Fruit fly (Drosophila melanogaster) whole organism, embryonic: ENCODE measurements around the gene QIL1.
A peak's percentile ranks its signal among the peaks of the same experiment; 100 is the strongest.

Source experiments
- CG10267 ChIP-seq: fragments of 200-800 bp; sonication (Bioruptor generic); optimal IDR thresholded peaks from 2 replicates; lab custom pipeline; 2018; ENCODE audit warnings: missing biosample characterization, mild to moderate bottlenecking, missing genetic modification characterization, moderate library complexity
- CG10366 ChIP-seq: fragments of 200-800 bp; sonication (Bioruptor generic); IDR thresholded peaks from 2 replicates; pipeline ENCODE4 v1.3.6; 2022; ENCODE audit warnings: missing biosample characterization, missing genetic modification characterization
- CG10979 ChIP-seq: fragments of 200-800 bp; sonication (Bioruptor generic); optimal IDR thresholded peaks from 2 replicates; lab custom pipeline; 2018; ENCODE audit warnings: missing biosample characterization, mild to moderate bottlenecking, missing genetic modification characterization, moderate library complexity
- CG1233 ChIP-seq: fragments of 200-800 bp; sonication (Bioruptor generic); optimal IDR thresholded peaks from 4 replicates; lab custom pipeline; 2018; ENCODE audit warnings: missing biosample characterization, mild to moderate bottlenecking, missing genetic modification characterization
- CG14014 ChIP-seq: fragments of 200-800 bp; sonication (Bioruptor generic); IDR thresholded peaks from 2 replicates; pipeline ENCODE4 v1.3.6; 2022; ENCODE audit warnings: missing biosample characterization, missing genetic modification characterization
- CG14441 ChIP-seq: fragments of 200-800 bp; sonication (Bioruptor generic); IDR thresholded peaks from 2 replicates; pipeline ENCODE4 v1.3.6; 2022; ENCODE audit warnings: missing biosample characterization, missing genetic modification characterization
- CG15514 ChIP-seq: fragments of 200-800 bp; sonication (Bioruptor generic); optimal IDR thresholded peaks from 3 replicates; lab custom pipeline; 2017; ENCODE audit warnings: missing biosample characterization, missing genetic modification characterization, mild to moderate bottlenecking, moderate library complexity, missing genetic modification reagents
- CG1647 ChIP-seq: fragments of 200-800 bp; sonication (Bioruptor generic); optimal IDR thresholded peaks from 3 replicates; lab custom pipeline; 2016; ENCODE audit warnings: missing biosample characterization, missing genetic modification characterization
- CG17361 ChIP-seq: fragments of 200-800 bp; sonication (Bioruptor generic); IDR thresholded peaks from 3 replicates; pipeline ENCODE4 v1.3.6; 2022; ENCODE audit warnings: missing biosample characterization, missing genetic modification characterization
- CG18262 ChIP-seq: fragments of 200-800 bp; optimal IDR thresholded peaks from 3 replicates; lab custom pipeline; 2019; ENCODE audit warnings: missing biosample characterization, mild to moderate bottlenecking, missing genetic modification characterization, moderate library complexity
- CG18599 ChIP-seq: fragments of 200-800 bp; sonication (Bioruptor generic); optimal IDR thresholded peaks from 3 replicates; lab custom pipeline; 2017; ENCODE audit warnings: missing biosample characterization, missing genetic modification characterization, mild to moderate bottlenecking, moderate library complexity, missing genetic modification reagents
- CG6254 ChIP-seq: fragments of 200-800 bp; sonication (Bioruptor generic); optimal IDR thresholded peaks from 3 replicates; lab custom pipeline; 2017; ENCODE audit warnings: mild to moderate bottlenecking, missing biosample characterization, missing genetic modification reagents, missing genetic modification characterization
- CG7839 ChIP-seq: fragments of 200-800 bp; sonication (Bioruptor generic); optimal IDR thresholded peaks from 3 replicates; lab custom pipeline; 2018; ENCODE audit warnings: missing biosample characterization, mild to moderate bottlenecking, missing genetic modification characterization, moderate library complexity
- D ChIP-seq, 2 experiments: fragments of 200-800 bp in 1 of 2; fragments of >200 bp in 1 of 2; sonication (Bioruptor generic) in 1 of 2; optimal IDR thresholded peaks; 2 replicates in 1 of 2; 3 replicates in 1 of 2; lab custom pipeline; 2017; ENCODE audit warnings: mild to moderate bottlenecking in 1 of 2, missing biosample characterization in 1 of 2, missing genetic modification characterization in 1 of 2, missing genetic modification reagents in 1 of 2
- D19A ChIP-seq: fragments of 200-800 bp; optimal IDR thresholded peaks from 3 replicates; lab custom pipeline; 2019; ENCODE audit warnings: missing biosample characterization, mild to moderate bottlenecking, missing genetic modification characterization, moderate library complexity
- Ets65A ChIP-seq: fragments of 200-800 bp; sonication (Bioruptor generic); peaks from one replicate; lab custom pipeline; 2016; ENCODE audit warnings: missing biosample characterization, missing genetic modification characterization
- Fer1 ChIP-seq: fragments of 200-800 bp; sonication (Bioruptor generic); optimal IDR thresholded peaks from 2 replicates; lab custom pipeline; 2017; ENCODE audit warnings: missing biosample characterization, mild to moderate bottlenecking, missing genetic modification characterization
- Gug ChIP-seq: fragments of 200-800 bp; sonication (Bioruptor generic); IDR thresholded peaks from 4 replicates; pipeline ENCODE4 v1.3.6; 2022; ENCODE audit warnings: missing biosample characterization, missing genetic modification characterization
- H15 ChIP-seq: fragments of 200-800 bp; sonication (Bioruptor generic); IDR thresholded peaks from 3 replicates; pipeline ENCODE4 v1.3.6; 2022; ENCODE audit warnings: missing biosample characterization, missing genetic modification characterization
- Lim3 ChIP-seq: fragments of 200-800 bp; sonication (Bioruptor generic); IDR thresholded peaks from 2 replicates; pipeline ENCODE4 v1.3.6; 2022; ENCODE audit warnings: missing biosample characterization, missing genetic modification characterization
- MESR4 ChIP-seq: fragments of 200-800 bp; sonication (Bioruptor generic); optimal IDR thresholded peaks from 2 replicates; lab custom pipeline; 2018; ENCODE audit warnings: missing biosample characterization, mild to moderate bottlenecking, missing genetic modification characterization, moderate library complexity
- NC2α ChIP-seq: fragments of 200-800 bp; sonication (Bioruptor generic); optimal IDR thresholded peaks from 2 replicates; lab custom pipeline; 2016; ENCODE audit warnings: missing biosample characterization, missing genetic modification characterization
- Oaz ChIP-seq: fragments of 200-800 bp; sonication (Bioruptor generic); IDR thresholded peaks from 2 replicates; pipeline ENCODE4 v1.3.6; 2022; ENCODE audit warnings: missing biosample characterization, missing genetic modification characterization
- Pdp1 ChIP-seq, 2 experiments: fragments of 200-800 bp; sonication (Bioruptor generic); optimal IDR thresholded peaks; 3 replicates each; lab custom pipeline; 2016; ENCODE audit warnings: missing biosample characterization in 2 of 2, missing genetic modification characterization in 2 of 2, mild to moderate bottlenecking in 1 of 2, moderate library complexity in 1 of 2
- Ptx1 ChIP-seq: fragments of 200-800 bp; sonication (Bioruptor generic); IDR thresholded peaks from 2 replicates; pipeline ENCODE4 v1.3.6; 2022; ENCODE audit warnings: missing biosample characterization, missing genetic modification characterization
- Sox100B ChIP-seq: fragments of 200-800 bp; sonication (Bioruptor generic); optimal IDR thresholded peaks from 3 replicates; lab custom pipeline; 2018; ENCODE audit warnings: missing biosample characterization, mild to moderate bottlenecking, missing genetic modification characterization
- Sox102F ChIP-seq: fragments of 200-800 bp; sonication (Bioruptor generic); optimal IDR thresholded peaks from 2 replicates; lab custom pipeline; 2018; ENCODE audit warnings: missing biosample characterization, mild to moderate bottlenecking, missing genetic modification characterization, moderate library complexity
- Ssrp ChIP-seq: fragments of 200-800 bp; sonication (Bioruptor generic); optimal IDR thresholded peaks from 2 replicates; lab custom pipeline; 2018; ENCODE audit warnings: missing biosample characterization, mild to moderate bottlenecking, missing genetic modification characterization, moderate library complexity
- abd-A ChIP-seq: fragments of 200-800 bp; sonication (Bioruptor generic); optimal IDR thresholded peaks from 3 replicates; lab custom pipeline; 2019; ENCODE audit warnings: missing biosample characterization, mild to moderate bottlenecking, missing genetic modification characterization, moderate library complexity
- az2 ChIP-seq: fragments of 200-800 bp; sonication (Bioruptor generic); optimal IDR thresholded peaks from 3 replicates; lab custom pipeline; 2016; ENCODE audit warnings: missing biosample characterization, missing genetic modification characterization
- bigmax ChIP-seq: fragments of 200-800 bp; sonication (Bioruptor generic); optimal IDR thresholded peaks from 2 replicates; lab custom pipeline; 2018; ENCODE audit warnings: missing biosample characterization, mild to moderate bottlenecking, missing genetic modification characterization
- caup ChIP-seq: fragments of 200-800 bp; sonication (Bioruptor generic); optimal IDR thresholded peaks from 3 replicates; lab custom pipeline; 2017; ENCODE audit warnings: missing biosample characterization, mild to moderate bottlenecking, missing genetic modification characterization, moderate library complexity; ENCODE audit not compliant: severe bottlenecking
- crp ChIP-seq, 2 experiments: fragments of 200-800 bp; sonication (Bioruptor generic); optimal IDR thresholded peaks; 2 replicates in 1 of 2; 3 replicates in 1 of 2; lab custom pipeline; 2017; ENCODE audit warnings: missing biosample characterization in 2 of 2, missing genetic modification characterization in 2 of 2, mild to moderate bottlenecking in 1 of 2, moderate library complexity in 1 of 2
- dmrt99B ChIP-seq: fragments of 200-800 bp; sonication (Bioruptor generic); optimal IDR thresholded peaks from 2 replicates; lab custom pipeline; 2018; ENCODE audit warnings: missing biosample characterization, mild to moderate bottlenecking, missing genetic modification characterization, moderate library complexity
- dysf ChIP-seq: fragments of 200-800 bp; sonication (Bioruptor generic); IDR thresholded peaks from 3 replicates; pipeline ENCODE4 v1.3.6; 2022; ENCODE audit warnings: missing biosample characterization, missing genetic modification characterization
- gce ChIP-seq: fragments of 200-800 bp; sonication (Bioruptor generic); IDR thresholded peaks from 3 replicates; pipeline ENCODE4 v1.3.6; 2022; ENCODE audit warnings: missing biosample characterization, missing genetic modification characterization
- ham ChIP-seq: fragments of 200-800 bp; sonication (Bioruptor generic); IDR thresholded peaks from 2 replicates; pipeline ENCODE4 v1.3.6; 2022; ENCODE audit warnings: missing biosample characterization, missing genetic modification characterization
- lilli ChIP-seq: fragments of 200-800 bp; sonication (Bioruptor generic); optimal IDR thresholded peaks from 3 replicates; lab custom pipeline; 2016; ENCODE audit warnings: missing biosample characterization, missing genetic modification characterization
- lmd ChIP-seq: fragments of 200-800 bp; sonication (Bioruptor generic); IDR thresholded peaks from 2 replicates; pipeline ENCODE4 v1.3.6; 2022; ENCODE audit warnings: missing biosample characterization, missing genetic modification characterization
- mam ChIP-seq: fragments of 200-800 bp; sonication (Bioruptor generic); optimal IDR thresholded peaks from 3 replicates; lab custom pipeline; 2016; ENCODE audit warnings: missing biosample characterization, missing genetic modification characterization
- pfk ChIP-seq: fragments of 200-800 bp; sonication (Bioruptor generic); optimal IDR thresholded peaks from 2 replicates; lab custom pipeline; 2018; ENCODE audit warnings: missing biosample characterization, mild to moderate bottlenecking, missing genetic modification characterization, moderate library complexity
- run ChIP-seq: fragments of 200-800 bp; sonication (Bioruptor generic); optimal IDR thresholded peaks from 3 replicates; lab custom pipeline; 2018; ENCODE audit warnings: missing biosample characterization, mild to moderate bottlenecking, missing genetic modification characterization
- sens ChIP-seq: fragments of 200-800 bp; sonication (Bioruptor generic); peaks from one replicate; lab custom pipeline; 2016; ENCODE audit warnings: missing biosample characterization, missing genetic modification characterization
- slbo ChIP-seq: fragments of 200-800 bp; sonication (Bioruptor generic); IDR thresholded peaks from 2 replicates; pipeline ENCODE4 v1.3.6; 2022; ENCODE audit warnings: missing biosample characterization, missing genetic modification characterization
- sug ChIP-seq: fragments of 200-800 bp; optimal IDR thresholded peaks from 2 replicates; lab custom pipeline; 2019; ENCODE audit warnings: missing biosample characterization, mild to moderate bottlenecking, missing genetic modification characterization, moderate library complexity
- trem ChIP-seq: fragments of 200-800 bp; optimal IDR thresholded peaks from 3 replicates; lab custom pipeline; 2019; ENCODE audit warnings: missing biosample characterization, mild to moderate bottlenecking, missing genetic modification characterization, moderate library complexity

The QIL1 gene

dm6 chr3L:17457695-17458242, 8.0 kb upstream of the QIL1 start (continued):
- no peak for TF ChIP-seq crp (GFP tag; optimal IDR thresholded peaks at IDR 0.05; lab: Kevin White, UChicago)
- no peak for TF ChIP-seq Pdp1 (GFP tag; optimal IDR thresholded peaks at IDR 0.05; lab: Kevin White, UChicago)
- TF ChIP-seq ham (GFP tag; lab: Robert Waterston, UW): no peak
- TF ChIP-seq CG6254 (GFP tag; lab: Kevin White, UChicago): peak; percentile 32
- TF ChIP-seq CG1233 (GFP tag; lab: Kevin White, UChicago): peak; percentile 17
- TF ChIP-seq mam (GFP tag; lab: Kevin White, UChicago): no peak
- TF ChIP-seq Ssrp (tag; lab: Kevin White, UChicago): peak; percentile 40
- TF ChIP-seq Lim3: no peak
- no peak for TF ChIP-seq NC2α (GFP tag; lab: Kevin White, UChicago)
- no peak for TF ChIP-seq Oaz (GFP tag; lab: Robert Waterston, UW)
- peak; percentile 26 for TF ChIP-seq Fer1 (GFP tag; lab: Kevin White, UChicago)
- no peak for TF ChIP-seq CG10366
- TF ChIP-seq bigmax (GFP tag; lab: Kevin White, UChicago): no peak
- TF ChIP-seq Sox100B (GFP tag; lab: Kevin White, UChicago): peak; percentile 26
- no peak for TF ChIP-seq sug (tag; lab: Kevin White, UChicago)
- peak; percentile 25 for TF ChIP-seq Ets65A (GFP tag; lab: Kevin White, UChicago)
- peak; percentile 17 for TF ChIP-seq trem (tag; lab: Kevin White, UChicago)
- no peak for TF ChIP-seq pfk (GFP tag; lab: Kevin White, UChicago)
- no peak for TF ChIP-seq Ptx1 (GFP tag; lab: Robert Waterston, UW)

dm6 chr3L:17458856-17459518, 6.8 kb upstream of the QIL1 start:
- TF ChIP-seq CG1647 (GFP tag; lab: Kevin White, UChicago) (no peak), lilli (peak; percentile 28), slbo (GFP tag; lab: Robert Waterston, UW) (peak; percentile 44), Gug (GFP tag; lab: Robert Waterston, UW) (peak; percentile 35; the same call in 1 of the 4 replicates), CG6254 (GFP tag; lab: Kevin White, UChicago) (peak; percentile 19), D19A (peak; percentile 39), gce (GFP tag; lab: Robert Waterston, UW) (0 out of 3 replicates have a peak, but pooled peaks have one; percentile 7), run (no peak), CG15514 (GFP tag; lab: Kevin White, UChicago) (peak; percentile 13), CG18262 (tag; lab: Kevin White, UChicago) (peak; percentile 56), D (optimal IDR thresholded peaks at IDR 0.05; lab: Kevin White, UChicago) (no peak), D (GFP tag; optimal IDR thresholded peaks at IDR 0.05; lab: Kevin White, UChicago) (peak; percentile 32), CG7839 (tag; lab: Kevin White, UChicago) (peak; percentile 52), CG18599 (GFP tag; lab: Kevin White, UChicago) (peak; percentile 69), caup (GFP tag; lab: Kevin White, UChicago) (peak; percentile 0), CG17361 (GFP tag; lab: Robert Waterston, UW) (0 out of 3 replicates have a peak, but pooled peaks have one; percentile 35), CG14014 (GFP tag; lab: Robert Waterston, UW) (0 out of 2 replicates have a peak, but pooled peaks have one; percentile 35), Sox102F (GFP tag; lab: Kevin White, UChicago) (peak; percentile 50), CG10979 (tag; lab: Kevin White, UChicago) (peak; percentile 40), H15 (GFP tag; lab: Robert Waterston, UW) (0 out of 3 replicates have a peak, but pooled peaks have one; percentile 34), Ptx1 (GFP tag; lab: Robert Waterston, UW) (peak; percentile 41; the same call in 1 of the 2 replicates), dmrt99B (peak; percentile 48), MESR4 (GFP tag; lab: Kevin White, UChicago) (no peak), sens (peak; percentile 81), abd-A (tag; lab: Kevin White, UChicago) (peak; percentile 37), az2 (peak; percentile 20), CG14441 (peak; percentile 45; the same call in 1 of the 2 replicates), CG10267 (peak; percentile 27), dysf (GFP tag; lab: Robert Waterston, UW) (peak; percentile 48; the same call in 2 of the 3 replicates), lmd (GFP tag; lab: Robert Waterston, UW) (0 out of 2 replicates have a peak, but pooled peaks have one; percentile 17)
